Fruit fly (Drosophila melanogaster): ENCODE measurements around the gene CG6204.

CG6204 gene

dm6 chr3R:24218565-24218964, 24.9 kb downstream of the CG6204 start, which contains the start of gene CG17786 (continued):
- TF ChIP-seq Hr51 (GFP tag; optimal IDR thresholded peaks at IDR 0.05): no peak
- no peak for TF ChIP-seq Dfd (GFP tag; optimal IDR thresholded peaks at IDR 0.05)
- no peak for TF ChIP-seq sqz (GFP tag; optimal IDR thresholded peaks at IDR 0.05)
- no peak for TF ChIP-seq CG6683 (GFP tag; optimal IDR thresholded peaks at IDR 0.05)
- TF ChIP-seq dmrt99B (tag; optimal IDR thresholded peaks at IDR 0.05): no peak
- no peak for TF ChIP-seq CG32767 (GFP tag; IDR thresholded peaks at IDR 0.05)
- no peak for TF ChIP-seq jing (GFP tag; optimal IDR thresholded peaks at IDR 0.05)
- TF ChIP-seq CG2116 (GFP tag; optimal IDR thresholded peaks at IDR 0.05): no peak
- TF ChIP-seq CG7372 (GFP tag; IDR thresholded peaks at IDR 0.05): no peak
- TF ChIP-seq sd (tag; optimal IDR thresholded peaks at IDR 0.05): no peak
- no peak for TF ChIP-seq Spps (tag; optimal IDR thresholded peaks at IDR 0.05)
- no peak for TF ChIP-seq Rfx (GFP tag; IDR thresholded peaks at IDR 0.05)
- TF ChIP-seq amos (GFP tag; IDR thresholded peaks at IDR 0.05; ENCODE audit: partially characterized antibody): peak; percentile 27; the same call in 1 of the 2 replicates
- TF ChIP-seq Antp (GFP tag; optimal IDR thresholded peaks at IDR 0.05): peak; percentile 13
- TF ChIP-seq zen2 (GFP tag; IDR thresholded peaks at IDR 0.05; ENCODE audit: partially characterized antibody): peak; percentile 35; the same call in 1 of the 3 replicates
- no peak for TF ChIP-seq CG4707 (GFP tag; optimal IDR thresholded peaks at IDR 0.05)
- TF ChIP-seq CG10431 (GFP tag; optimal IDR thresholded peaks at IDR 0.05): no peak
- no peak for TF ChIP-seq lilli (GFP tag; optimal IDR thresholded peaks at IDR 0.05)
- no peak for TF ChIP-seq ro (GFP tag; IDR thresholded peaks at IDR 0.05)
- no peak for TF ChIP-seq Dek (tag; optimal IDR thresholded peaks at IDR 0.05)
- no peak for TF ChIP-seq yki (optimal IDR thresholded peaks at IDR 0.05)
- no peak for TF ChIP-seq seq (GFP tag; IDR thresholded peaks at IDR 0.05)
- TF ChIP-seq CG12155 (GFP tag; optimal IDR thresholded peaks at IDR 0.05): no peak
- no peak for TF ChIP-seq Ravus (GFP tag; IDR thresholded peaks at IDR 0.05)
- TF ChIP-seq CG16779 (GFP tag; IDR thresholded peaks at IDR 0.05): no peak
- TF ChIP-seq eyg (GFP tag; optimal IDR thresholded peaks at IDR 0.05): no peak
- no peak for TF ChIP-seq CG4404 (GFP tag; IDR thresholded peaks at IDR 0.05)
- no peak for TF ChIP-seq tio (GFP tag; optimal IDR thresholded peaks at IDR 0.05)
- TF ChIP-seq CG10979 (tag; optimal IDR thresholded peaks at IDR 0.05): no peak
- no peak for TF ChIP-seq CG11085 (GFP tag; IDR thresholded peaks at IDR 0.05)
- TF ChIP-seq Opbp (GFP tag; IDR thresholded peaks at IDR 0.05; ENCODE audit: partially characterized antibody): no peak
- TF ChIP-seq zf30C (GFP tag; optimal IDR thresholded peaks at IDR 0.05): no peak
- no peak for TF ChIP-seq Poxn (GFP tag; IDR thresholded peaks at IDR 0.05)
- TF ChIP-seq tin (GFP tag; optimal IDR thresholded peaks at IDR 0.05): no peak
- 0 out of 3 replicates have a peak, but pooled peaks have one; percentile 22 for TF ChIP-seq sr (GFP tag; IDR thresholded peaks at IDR 0.05)
- no peak for TF ChIP-seq z (GFP tag; IDR thresholded peaks at IDR 0.05)
- no peak for TF ChIP-seq CG2202 (tag; optimal IDR thresholded peaks at IDR 0.05)
- TF ChIP-seq ham (GFP tag; IDR thresholded peaks at IDR 0.05): no peak
- no peak for TF ChIP-seq Usf (GFP tag; optimal IDR thresholded peaks at IDR 0.05)
- TF ChIP-seq phol (tag; optimal IDR thresholded peaks at IDR 0.05): no peak
- no peak for TF ChIP-seq bowl (GFP tag; IDR thresholded peaks at IDR 0.05)
- no peak for TF ChIP-seq Nf-YB (GFP tag; optimal IDR thresholded peaks at IDR 0.05)
- TF ChIP-seq otp (GFP tag; IDR thresholded peaks at IDR 0.05): peak; percentile 36; the same call in 1 of the 3 replicates
- TF ChIP-seq Hmr (GFP tag; optimal IDR thresholded peaks at IDR 0.05): peak; percentile 8
- TF ChIP-seq CG4424 (GFP tag; optimal IDR thresholded peaks at IDR 0.05): no peak
- no peak for TF ChIP-seq CG9876 (GFP tag; optimal IDR thresholded peaks at IDR 0.05)
- TF ChIP-seq CG14667 (GFP tag; IDR thresholded peaks at IDR 0.05): no peak
- no peak for TF ChIP-seq ftz-f1 (GFP tag; optimal IDR thresholded peaks at IDR 0.05)
- TF ChIP-seq CG10267 (tag; optimal IDR thresholded peaks at IDR 0.05): no peak
- TF ChIP-seq da (GFP tag; optimal IDR thresholded peaks at IDR 0.05): no peak
- TF ChIP-seq rib (GFP tag; IDR thresholded peaks at IDR 0.05): 0 out of 2 replicates have a peak, but pooled peaks have one; percentile 40
- no peak for TF ChIP-seq CG1602 (GFP tag; optimal IDR thresholded peaks at IDR 0.05)
